Worm (Caenorhabditis elegans): Measurements from ENCODE around the gene C55C3.7.

DNA sequence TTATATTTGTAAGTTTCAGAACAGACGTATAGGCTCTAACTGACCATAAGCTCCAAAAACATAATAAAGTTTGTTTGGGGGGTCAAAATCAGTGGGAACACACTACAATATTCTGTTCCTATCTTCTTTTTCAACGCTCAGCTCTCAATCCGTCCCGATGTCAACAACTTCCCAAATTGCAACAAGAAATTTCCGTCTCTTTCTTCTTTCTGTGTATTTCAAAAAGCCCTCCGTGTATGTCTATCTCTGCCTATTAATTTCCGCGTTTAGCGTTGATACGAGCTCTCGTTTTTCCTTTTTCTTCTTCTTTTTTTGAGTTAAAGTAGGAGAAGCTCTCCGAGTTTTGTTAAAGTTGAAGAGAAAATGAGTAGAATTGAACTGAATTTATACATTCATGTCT lies 41.2 kb upstream of the C55C3.7 start:
- TF ChIP-seq C08G9.2 (tag; optimal IDR thresholded peaks at IDR 0.05) (no peak), eyg-1 (tag; optimal IDR thresholded peaks at IDR 0.05) (no peak), nhr-11 (tag; optimal IDR thresholded peaks at IDR 0.05) (no peak), pqm-1 (tag; optimal IDR thresholded peaks at IDR 0.05) (no peak)
